Worm (Caenorhabditis elegans) whole organism, late embryonic: ENCODE results near the gene fbxb-106.

Experiments
- ceh-18 ChIP-seq: sonication (generic microtip); optimal IDR thresholded peaks from 2 replicates; lab custom pipeline; 2016; ENCODE audit warnings: missing genetic modification characterization, missing compliant biosample characterization
- ceh-24 ChIP-seq: sonication (generic microtip); optimal IDR thresholded peaks from 2 replicates; lab custom pipeline; 2016; ENCODE audit warnings: mild to moderate bottlenecking, missing genetic modification characterization, missing compliant biosample characterization
- ceh-31 ChIP-seq: sonication (generic microtip); optimal IDR thresholded peaks from 2 replicates; lab custom pipeline; 2016; ENCODE audit warnings: missing genetic modification characterization, missing compliant biosample characterization
- che-1 ChIP-seq: sonication (generic microtip); optimal IDR thresholded peaks from 2 replicates; lab custom pipeline; 2016; ENCODE audit warnings: mild to moderate bottlenecking, missing genetic modification characterization, missing compliant biosample characterization
- dve-1 ChIP-seq: sonication (generic microtip); optimal IDR thresholded peaks from 2 replicates; lab custom pipeline; 2017; ENCODE audit warnings: antibody characterized with exemption, mild to moderate bottlenecking, missing genetic modification characterization, missing compliant biosample characterization
- elt-2 ChIP-seq: sonication (generic microtip); optimal IDR thresholded peaks from 2 replicates; lab custom pipeline; 2016; ENCODE audit warnings: missing genetic modification reagents, missing genetic modification characterization, missing compliant biosample characterization
- eyg-1 ChIP-seq: sonication (generic microtip); optimal IDR thresholded peaks from 2 replicates; lab custom pipeline; 2016; ENCODE audit warnings: missing genotype, missing genetic modification characterization, missing compliant biosample characterization
- fkh-6 ChIP-seq: sonication (generic microtip); optimal IDR thresholded peaks from 2 replicates; lab custom pipeline; 2016; ENCODE audit warnings: missing genetic modification characterization, missing compliant biosample characterization
- hlh-15 ChIP-seq: sonication (generic microtip); optimal IDR thresholded peaks from 2 replicates; lab custom pipeline; 2016; ENCODE audit warnings: missing genetic modification characterization, missing compliant biosample characterization
- hlh-30 ChIP-seq: sonication (generic microtip); optimal IDR thresholded peaks from 2 replicates; lab custom pipeline; 2017; ENCODE audit warnings: antibody characterized with exemption, missing genetic modification characterization, missing compliant biosample characterization; ENCODE audit not compliant: insufficient read depth
- hlh-8 ChIP-seq: sonication (generic microtip); optimal IDR thresholded peaks from 2 replicates; lab custom pipeline; 2016; ENCODE audit warnings: missing genotype, missing genetic modification characterization, missing compliant biosample characterization
- lim-6 ChIP-seq: sonication (generic microtip); optimal IDR thresholded peaks from 2 replicates; lab custom pipeline; 2016; ENCODE audit warnings: missing genetic modification characterization, missing compliant biosample characterization
- madf-2 ChIP-seq: sonication (generic microtip); optimal IDR thresholded peaks from 2 replicates; lab custom pipeline; 2017; ENCODE audit warnings: missing genetic modification characterization, missing compliant biosample characterization
- mec-3 ChIP-seq: sonication (generic microtip); optimal IDR thresholded peaks from 2 replicates; lab custom pipeline; 2016; ENCODE audit warnings: borderline replicate concordance, missing genetic modification characterization, missing compliant biosample characterization
- nfya-1 ChIP-seq: sonication (generic microtip); optimal IDR thresholded peaks from 2 replicates; lab custom pipeline; 2017; ENCODE audit warnings: missing genetic modification characterization, mild to moderate bottlenecking, missing compliant biosample characterization, antibody characterized with exemption, moderate library complexity
- npax-4 ChIP-seq: sonication (generic microtip); optimal IDR thresholded peaks from 2 replicates; lab custom pipeline; 2016; ENCODE audit warnings: missing genetic modification characterization, missing compliant biosample characterization
- pag-3 ChIP-seq: sonication (generic microtip); optimal IDR thresholded peaks from 2 replicates; lab custom pipeline; 2016; ENCODE audit warnings: missing compliant biosample characterization, missing genetic modification characterization, borderline replicate concordance
- pat-9 ChIP-seq: fragments of 200-800 bp; sonication (Bioruptor generic); optimal IDR thresholded peaks from 2 replicates; lab custom pipeline; 2018; ENCODE audit warnings: mild to moderate bottlenecking, missing genetic modification characterization, moderate library complexity, missing compliant biosample characterization
- pax-1 ChIP-seq: fragments of 150-350 bp; optimal IDR thresholded peaks from 2 replicates; lab custom pipeline; 2014; ENCODE audit warnings: missing biosample characterization, missing genetic modification characterization
- pha-4 ChIP-seq: fragments of 150-350 bp; optimal IDR thresholded peaks from 2 replicates; lab custom pipeline; 2018; ENCODE audit warnings: missing biosample characterization, missing genetic modification reagents, missing genetic modification characterization
- pqm-1 ChIP-seq: sonication (generic microtip); optimal IDR thresholded peaks from 2 replicates; lab custom pipeline; 2016; ENCODE audit warnings: missing genetic modification characterization, missing compliant biosample characterization
- pros-1 ChIP-seq: fragments of 150-350 bp; optimal IDR thresholded peaks from 2 replicates; lab custom pipeline; 2014; ENCODE audit warnings: missing biosample characterization, missing genetic modification reagents, missing genetic modification characterization
- ref-2 ChIP-seq: sonication (generic microtip); optimal IDR thresholded peaks from 2 replicates; lab custom pipeline; 2016; ENCODE audit warnings: missing genetic modification characterization, missing compliant biosample characterization
- syd-9 ChIP-seq: sonication (generic microtip); optimal IDR thresholded peaks from 2 replicates; lab custom pipeline; 2016; ENCODE audit warnings: mild to moderate bottlenecking, missing genetic modification characterization, moderate library complexity, missing compliant biosample characterization
- ttx-3 ChIP-seq: sonication (generic microtip); optimal IDR thresholded peaks from 2 replicates; lab custom pipeline; 2016; ENCODE audit warnings: missing genetic modification reagents, missing genetic modification characterization, missing compliant biosample characterization
- unc-3 ChIP-seq, 2 experiments: fragments of 200-800 bp in 1 of 2; sonication (Bioruptor generic) in 1 of 2; sonication (generic microtip) in 1 of 2; conservative IDR thresholded peaks in 1 of 2; optimal IDR thresholded peaks in 1 of 2; 2 replicates each; pipeline versions ENCODE4 v1.3.6 to Lab custom; 2016 to 2022; ENCODE audit warnings: missing compliant biosample characterization in 2 of 2, missing genetic modification characterization in 2 of 2, missing genetic modification reagents in 1 of 2
- unc-42 ChIP-seq: sonication (generic microtip); optimal IDR thresholded peaks from 2 replicates; lab custom pipeline; 2016; ENCODE audit warnings: missing genotype, missing genetic modification characterization, missing compliant biosample characterization
- unc-55 ChIP-seq: sonication (generic microtip); optimal IDR thresholded peaks from 2 replicates; lab custom pipeline; 2017; ENCODE audit warnings: missing biosample characterization, missing genetic modification reagents, missing genetic modification characterization

Gene fbxb-106

DNA sequence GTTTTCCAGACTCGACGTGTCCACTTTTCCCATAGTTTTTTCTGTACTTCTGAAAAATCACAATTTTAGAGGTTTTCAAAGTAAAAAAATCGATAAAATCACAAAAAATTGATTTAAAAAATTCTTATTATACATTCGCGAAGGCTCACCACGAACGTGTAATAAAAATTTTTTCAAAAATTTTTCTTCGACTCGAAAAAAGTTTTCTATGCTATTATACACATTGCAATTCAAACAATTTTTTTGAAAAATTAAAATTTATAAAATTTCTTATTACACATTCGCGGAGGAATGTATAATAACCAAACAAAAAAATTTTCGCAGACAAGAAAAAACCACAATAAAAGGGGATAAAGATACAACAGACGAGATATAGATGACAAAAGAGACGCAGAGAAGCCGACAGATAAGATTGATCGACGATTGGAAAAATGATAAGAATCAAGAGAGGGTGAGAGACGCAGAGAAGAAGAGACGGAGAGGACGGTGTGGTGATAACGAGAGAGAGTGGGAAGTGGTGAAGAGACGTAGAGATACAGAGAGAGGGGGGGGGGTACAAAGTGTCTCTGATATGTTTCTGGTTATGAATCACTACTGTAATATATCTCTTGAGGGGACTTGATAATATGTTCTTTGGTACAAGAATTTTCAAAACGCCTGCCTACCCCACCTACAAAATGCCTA is 38.5 kb downstream of the fbxb-106 start, which contains the start of gene nhr-119:
nhr-119 (minus strand) TSS at position 51 of the 684 bp plus-strand sequence.
- TF ChIP-seq ttx-3 (tag; lab: Kevin White, UChicago), result no peak
- no peak for TF ChIP-seq lim-6 (tag; lab: Kevin White, UChicago)
- no peak for TF ChIP-seq unc-42 (tag; lab: Kevin White, UChicago)
- TF ChIP-seq ceh-18 (tag; lab: Kevin White, UChicago), result peak; percentile 47
- peak; percentile 97 for TF ChIP-seq unc-55
- peak; percentile 17 for TF ChIP-seq pqm-1 (tag; lab: Kevin White, UChicago)
- TF ChIP-seq elt-2, result peak; percentile 84
- TF ChIP-seq dve-1 (tag; lab: Kevin White, UChicago), result peak; percentile 38

DNA sequence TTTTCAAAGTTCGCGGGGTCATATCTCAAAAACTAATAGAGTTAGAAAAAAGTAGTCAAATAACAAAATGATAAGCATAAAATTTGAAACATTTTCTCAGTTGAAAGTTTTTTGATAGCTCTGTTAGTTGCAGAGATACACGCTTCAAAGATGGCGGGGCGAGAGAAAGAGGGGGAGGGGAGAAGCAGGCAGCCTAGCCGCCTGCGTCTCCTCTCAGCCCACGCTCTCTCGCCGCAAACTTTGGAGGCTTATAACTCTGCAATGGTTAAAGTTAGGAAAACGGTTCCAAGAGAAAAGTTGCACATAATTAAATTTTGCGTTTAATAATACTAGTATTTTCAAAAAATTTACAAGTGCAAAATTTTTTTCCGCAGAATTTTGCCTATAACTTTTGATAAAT is 39.6 kb downstream of the fbxb-106 start:
- TF ChIP-seq nfya-1 (tag; lab: Kevin White, UChicago), result no peak
- no peak for TF ChIP-seq pros-1 (tag; lab: Kevin White, UChicago)
- no peak for TF ChIP-seq hlh-30 (tag; lab: Kevin White, UChicago)
- TF ChIP-seq npax-4, result no peak
- TF ChIP-seq unc-3 (GFP tag; conservative IDR thresholded peaks at IDR 0.05; lab: Robert Waterston, UW), result no peak
- TF ChIP-seq unc-3 (tag; optimal IDR thresholded peaks at IDR 0.05; lab: Kevin White, UChicago), result no peak
- no peak for TF ChIP-seq ttx-3 (tag; lab: Kevin White, UChicago)
- no peak for TF ChIP-seq che-1 (tag; lab: Kevin White, UChicago)
- no peak for TF ChIP-seq eyg-1
- TF ChIP-seq pha-4 (tag; lab: Kevin White, UChicago), result no peak
- TF ChIP-seq pat-9 (tag; lab: Kevin White, UChicago), result no peak
- TF ChIP-seq ceh-31 (tag; lab: Kevin White, UChicago), result no peak
- no peak for TF ChIP-seq ceh-24 (tag; lab: Kevin White, UChicago)
- TF ChIP-seq madf-2 (tag; lab: Kevin White, UChicago), result no peak
- TF ChIP-seq mec-3 (tag; lab: Kevin White, UChicago), result no peak

DNA sequence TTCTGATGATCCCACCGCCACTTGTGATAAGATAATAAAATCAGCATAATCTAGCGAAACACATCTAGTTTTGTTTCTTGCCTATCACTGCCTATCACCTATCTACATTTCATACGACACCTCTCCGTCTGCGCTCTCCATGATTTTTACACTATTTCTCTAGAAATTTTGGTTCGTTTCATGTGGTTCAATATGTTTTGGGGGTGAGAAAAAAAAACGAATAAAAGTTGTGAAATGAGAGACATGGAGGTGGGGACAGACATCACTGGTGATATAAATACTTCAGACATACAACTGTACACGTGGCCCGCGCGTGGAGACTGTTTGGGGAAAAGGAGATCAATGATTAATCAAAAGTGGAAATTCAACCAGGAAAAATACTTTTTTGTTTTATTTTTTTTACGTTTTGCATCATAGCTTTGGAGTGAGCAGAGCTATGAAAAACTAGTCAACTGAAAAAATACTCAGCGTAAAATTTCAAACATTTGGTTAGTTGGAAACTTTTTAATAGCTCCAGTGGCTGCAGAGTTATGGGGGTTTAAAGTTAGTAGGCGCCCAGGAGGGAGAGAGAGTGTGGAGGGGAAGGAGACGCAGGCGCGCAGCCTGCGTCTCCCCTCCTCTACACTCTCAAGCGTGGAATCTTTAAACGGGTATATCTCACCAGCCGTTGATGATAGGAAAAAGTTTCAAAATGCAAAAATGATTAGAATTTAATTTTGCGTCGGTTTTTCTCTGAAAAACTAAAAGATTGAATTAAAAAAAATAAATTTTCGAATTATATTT is 40.8 kb downstream of the fbxb-106 start:
- no peak for TF ChIP-seq ref-2 (tag; lab: Kevin White, UChicago)
- no peak for TF ChIP-seq pax-1 (tag; lab: Kevin White, UChicago)
- TF ChIP-seq elt-2, result peak; percentile 88

DNA sequence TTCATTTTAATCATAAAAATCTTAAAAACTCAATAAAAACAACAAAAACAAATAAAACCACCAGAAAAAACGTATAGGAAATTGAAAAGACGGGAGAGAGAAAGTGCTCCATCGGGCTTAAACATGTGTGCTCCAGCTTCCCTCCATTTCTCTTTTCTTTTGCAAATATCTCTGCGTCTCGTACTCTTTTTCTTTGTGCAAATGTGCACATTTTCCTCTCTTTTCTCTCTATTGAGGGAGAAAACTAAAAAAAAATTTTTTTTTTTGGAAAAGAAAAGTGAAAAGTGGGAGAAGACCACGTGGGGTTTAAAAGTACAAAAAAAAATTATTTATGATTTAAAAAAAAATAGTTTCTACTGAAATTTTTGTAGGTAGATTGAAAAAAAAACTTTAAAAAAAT is 42.0 kb downstream of the fbxb-106 start:
- no peak for TF ChIP-seq syd-9
- TF ChIP-seq pqm-1 (tag; lab: Kevin White, UChicago), result no peak
- TF ChIP-seq hlh-15 (tag; lab: Kevin White, UChicago), result no peak
- TF ChIP-seq hlh-30 (tag; lab: Kevin White, UChicago), result no peak
- no peak for TF ChIP-seq lim-6 (tag; lab: Kevin White, UChicago)
- peak; percentile 69 for TF ChIP-seq hlh-8 (tag; lab: Kevin White, UChicago)
- TF ChIP-seq, all 69 proteins: peak for 1

DNA sequence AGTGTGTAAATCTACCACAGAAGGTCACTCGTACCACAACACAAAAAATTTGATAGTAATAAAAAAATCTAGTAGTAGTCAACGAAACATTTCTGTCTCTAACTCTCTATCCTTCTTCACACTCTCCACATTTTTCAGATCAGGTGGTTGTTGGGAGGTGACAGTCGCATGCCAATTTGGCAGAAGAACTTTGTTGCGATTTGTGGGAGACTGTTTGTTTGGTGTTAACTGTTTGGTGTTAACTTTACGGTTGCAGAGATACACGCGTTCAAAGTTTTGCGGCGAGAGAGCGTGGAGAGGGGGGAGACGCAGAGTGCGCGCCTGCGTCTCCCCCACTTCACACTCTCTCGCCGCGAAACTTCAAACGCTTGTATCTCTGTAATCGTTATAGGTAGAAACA is 42.7 kb downstream of the fbxb-106 start:
- TF ChIP-seq fkh-6 (tag; lab: Kevin White, UChicago) (no peak), mec-3 (tag; lab: Kevin White, UChicago) (no peak)

DNA sequence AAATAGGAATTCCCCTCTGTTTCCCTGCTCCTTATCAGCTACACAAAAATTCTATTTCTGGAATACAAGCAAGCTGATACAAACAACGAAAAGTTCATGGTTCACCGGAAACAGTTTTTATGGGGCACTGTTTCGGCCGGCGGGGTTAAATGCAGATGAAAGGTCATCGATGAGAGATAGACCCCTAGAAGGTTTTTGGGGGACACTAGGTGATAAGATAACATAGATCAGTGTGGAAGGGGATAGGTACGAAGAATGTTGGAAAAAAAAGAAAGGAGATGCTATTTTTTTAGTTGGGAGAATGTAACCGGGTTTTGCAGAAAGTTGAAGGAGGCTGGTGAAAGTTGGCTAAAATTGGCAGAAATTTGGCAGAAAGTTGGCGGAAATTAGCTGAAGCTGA is 43.4 kb downstream of the fbxb-106 start:
- TF ChIP-seq pag-3 (tag; lab: Kevin White, UChicago) (no peak), elt-2 (peak; percentile 37)
- TF ChIP-seq, all 69 proteins: peak for 1
